Worm (Caenorhabditis elegans) whole organism, L1 larva: ENCODE measurements around the gene smrc-1.

Experiments
- C04F5.9 ChIP-seq: sonication (generic microtip); optimal IDR thresholded peaks from 2 replicates; lab custom pipeline; 2016; ENCODE audit warnings: missing genetic modification characterization, missing compliant biosample characterization
- C34B4.2 ChIP-seq: sonication (generic microtip); optimal IDR thresholded peaks from 2 replicates; lab custom pipeline; 2017; ENCODE audit warnings: mild to moderate bottlenecking, missing genetic modification characterization, missing compliant biosample characterization
- F16B12.6 ChIP-seq: fragments of 150-350 bp; optimal IDR thresholded peaks from 2 replicates; lab custom pipeline; 2014; ENCODE audit warnings: missing biosample characterization, missing genetic modification characterization
- aly-2 ChIP-seq: fragments of 150-350 bp; optimal IDR thresholded peaks from 2 replicates; lab custom pipeline; 2014; ENCODE audit warnings: missing biosample characterization, missing genetic modification characterization
- ama-1 ChIP-seq: fragments of 150-350 bp; optimal IDR thresholded peaks from 2 replicates; lab custom pipeline; 2014
- blmp-1 ChIP-seq: fragments of 150-350 bp; optimal IDR thresholded peaks from 2 replicates; lab custom pipeline; 2014; ENCODE audit warnings: missing biosample characterization, missing genetic modification characterization
- ceh-63 ChIP-seq: fragments of 200-800 bp; sonication (Bioruptor generic); optimal IDR thresholded peaks from 2 replicates; lab custom pipeline; 2018; ENCODE audit warnings: mild to moderate bottlenecking, missing genetic modification characterization, missing compliant biosample characterization
- ceh-8 ChIP-seq: fragments of 200-800 bp; sonication (Bioruptor generic); optimal IDR thresholded peaks from 2 replicates; lab custom pipeline; 2018; ENCODE audit warnings: mild to moderate bottlenecking, missing genetic modification characterization, moderate library complexity, missing compliant biosample characterization
- ceh-82 ChIP-seq, 3 experiments: fragments of 150-350 bp in 1 of 3; sonication (generic microtip) in 2 of 3; optimal IDR thresholded peaks; 2 replicates each; lab custom pipeline; 2014 to 2017; ENCODE audit warnings: missing biosample characterization in 3 of 3, missing genetic modification characterization in 3 of 3
- ces-1 ChIP-seq: fragments of 150-350 bp; optimal IDR thresholded peaks from 2 replicates; lab custom pipeline; 2014; ENCODE audit warnings: missing biosample characterization, missing genetic modification reagents, missing genetic modification characterization
- dsc-1 ChIP-seq: sonication (generic microtip); optimal IDR thresholded peaks from 2 replicates; lab custom pipeline; 2016; ENCODE audit warnings: mild to moderate bottlenecking, missing genetic modification characterization, missing compliant biosample characterization
- efl-3 ChIP-seq: fragments of 200-800 bp; sonication (Bioruptor generic); optimal IDR thresholded peaks from 2 replicates; lab custom pipeline; 2018; ENCODE audit warnings: mild to moderate bottlenecking, missing genetic modification characterization, missing compliant biosample characterization
- egl-27 ChIP-seq, 2 experiments: fragments of 150-350 bp in 1 of 2; sonication (generic microtip); optimal IDR thresholded peaks; 3 replicates each; lab custom pipeline; 2017 to 2018; ENCODE audit warnings: missing biosample characterization in 2 of 2, missing genetic modification characterization in 2 of 2, missing genetic modification reagents in 2 of 2
- elt-3 ChIP-seq, 6 experiments: fragments of 150-350 bp in 1 of 6; sonication (generic microtip); optimal IDR thresholded peaks; 2 replicates each; lab custom pipeline; 2017 to 2018; ENCODE audit warnings: missing biosample characterization in 6 of 6, missing genetic modification characterization in 6 of 6, inconsistent platforms in 1 of 6
- fkh-4 ChIP-seq: sonication (generic microtip); optimal IDR thresholded peaks from 2 replicates; lab custom pipeline; 2016; ENCODE audit warnings: missing compliant biosample characterization, missing genetic modification characterization, borderline replicate concordance
- fkh-8 ChIP-seq: sonication (generic microtip); optimal IDR thresholded peaks from 2 replicates; lab custom pipeline; 2016; ENCODE audit warnings: mild to moderate bottlenecking, missing genetic modification characterization, missing compliant biosample characterization
- fos-1 ChIP-seq: fragments of 150-350 bp; optimal IDR thresholded peaks from 2 replicates; lab custom pipeline; 2014; ENCODE audit warnings: missing biosample characterization, missing genetic modification characterization
- grh-1 ChIP-seq: fragments of 200-800 bp; sonication (Bioruptor generic); IDR thresholded peaks from 2 replicates; pipeline ENCODE4 v1.3.6; 2022; ENCODE audit warnings: missing genetic modification reagents, missing genetic modification characterization, missing compliant biosample characterization
- hlh-17 ChIP-seq: fragments of 200-800 bp; sonication (Bioruptor generic); optimal IDR thresholded peaks from 2 replicates; lab custom pipeline; 2018; ENCODE audit warnings: missing genetic modification characterization, mild to moderate bottlenecking, missing compliant biosample characterization, moderate library complexity, borderline replicate concordance
- hlh-4 ChIP-seq: sonication (generic microtip); optimal IDR thresholded peaks from 2 replicates; lab custom pipeline; 2016; ENCODE audit warnings: mild to moderate bottlenecking, missing genetic modification characterization, missing compliant biosample characterization
- lin-13 ChIP-seq: fragments of 150-350 bp; optimal IDR thresholded peaks from 2 replicates; lab custom pipeline; 2014; ENCODE audit warnings: missing biosample characterization, missing genetic modification reagents, missing genetic modification characterization
- lin-35 ChIP-seq, 2 experiments: fragments of 150-350 bp; optimal IDR thresholded peaks; 2 replicates each; lab custom pipeline; 2014; ENCODE audit warnings: missing biosample characterization in 2 of 2, missing genetic modification characterization in 2 of 2, missing genetic modification reagents in 2 of 2
- lin-39 ChIP-seq: fragments of 150-350 bp; optimal IDR thresholded peaks from 2 replicates; lab custom pipeline; 2014; ENCODE audit warnings: missing biosample characterization, missing genetic modification reagents, missing genetic modification characterization
- lir-3 ChIP-seq: sonication (generic microtip); optimal IDR thresholded peaks from 2 replicates; lab custom pipeline; 2016; ENCODE audit warnings: mild to moderate bottlenecking, missing genetic modification characterization, moderate library complexity, missing compliant biosample characterization; ENCODE audit not compliant: poor library complexity
- lsy-2 ChIP-seq, 2 experiments: fragments of 150-350 bp; optimal IDR thresholded peaks; 2 replicates each; lab custom pipeline; 2014; ENCODE audit warnings: missing biosample characterization in 2 of 2, missing genetic modification characterization in 2 of 2
- mab-9 ChIP-seq: fragments of 200-800 bp; sonication (Bioruptor generic); IDR thresholded peaks from 2 replicates; pipeline ENCODE4 v1.3.6; 2022; ENCODE audit warnings: missing genetic modification reagents, missing genetic modification characterization, missing compliant biosample characterization
- mep-1 ChIP-seq: fragments of 150-350 bp; optimal IDR thresholded peaks from 2 replicates; lab custom pipeline; 2014; ENCODE audit warnings: missing biosample characterization, missing genetic modification characterization
- nhr-12 ChIP-seq: sonication (generic microtip); optimal IDR thresholded peaks from 2 replicates; lab custom pipeline; 2017; ENCODE audit warnings: missing biosample characterization, missing genetic modification characterization
- nhr-19 ChIP-seq: fragments of 200-800 bp; sonication (Bioruptor generic); conservative IDR thresholded peaks from 2 replicates; pipeline ENCODE4 v1.3.6; 2022; ENCODE audit warnings: missing genetic modification characterization, missing compliant biosample characterization
- nhr-237 ChIP-seq: fragments of 150-350 bp; optimal IDR thresholded peaks from 2 replicates; lab custom pipeline; 2014; ENCODE audit warnings: missing biosample characterization, missing genetic modification characterization
- nhr-28 ChIP-seq: fragments of 150-350 bp; optimal IDR thresholded peaks from 2 replicates; lab custom pipeline; 2014; ENCODE audit warnings: missing biosample characterization, missing genetic modification characterization
- nhr-47 ChIP-seq: sonication (generic microtip); optimal IDR thresholded peaks from 2 replicates; lab custom pipeline; 2016; ENCODE audit warnings: mild to moderate bottlenecking, missing genetic modification characterization, moderate library complexity, missing compliant biosample characterization
- nhr-76 ChIP-seq: sonication (generic microtip); optimal IDR thresholded peaks from 2 replicates; lab custom pipeline; 2017; ENCODE audit warnings: missing biosample characterization, missing genetic modification characterization
- nhr-77 ChIP-seq: fragments of 150-350 bp; optimal IDR thresholded peaks from 2 replicates; lab custom pipeline; 2014; ENCODE audit warnings: missing biosample characterization, missing genetic modification characterization
- nhr-84 ChIP-seq: sonication (generic microtip); optimal IDR thresholded peaks from 2 replicates; lab custom pipeline; 2017; ENCODE audit warnings: missing biosample characterization, missing genetic modification characterization
- nhr-85 ChIP-seq: sonication (generic microtip); peaks from one replicate; lab custom pipeline; 2016; ENCODE audit warnings: missing genetic modification characterization, inconsistent platforms, missing compliant biosample characterization
- nhr-90 ChIP-seq: sonication (generic microtip); optimal IDR thresholded peaks from 2 replicates; lab custom pipeline; 2016; ENCODE audit warnings: mild to moderate bottlenecking, missing genetic modification characterization, missing compliant biosample characterization; ENCODE audit not compliant: poor library complexity
- pag-3 ChIP-seq: sonication (generic microtip); optimal IDR thresholded peaks from 2 replicates; lab custom pipeline; 2017; ENCODE audit warnings: missing genetic modification characterization, mild to moderate bottlenecking, missing compliant biosample characterization, antibody characterized with exemption, borderline replicate concordance; ENCODE audit not compliant: insufficient read depth
- pax-3 ChIP-seq: fragments of 200-800 bp; sonication (Bioruptor generic); optimal IDR thresholded peaks from 2 replicates; lab custom pipeline; 2018; ENCODE audit warnings: mild to moderate bottlenecking, missing genetic modification characterization, moderate library complexity, missing compliant biosample characterization
- pqm-1 ChIP-seq: sonication (generic microtip); optimal IDR thresholded peaks from 3 replicates; lab custom pipeline; 2017; ENCODE audit warnings: missing biosample characterization, missing genetic modification characterization
- rnt-1 ChIP-seq: sonication (generic microtip); optimal IDR thresholded peaks from 2 replicates; lab custom pipeline; 2016; ENCODE audit warnings: mild to moderate bottlenecking, missing genetic modification characterization, moderate library complexity, missing compliant biosample characterization
- skn-1 ChIP-seq: fragments of 150-350 bp; optimal IDR thresholded peaks from 2 replicates; lab custom pipeline; 2014; ENCODE audit warnings: missing biosample characterization, missing genetic modification characterization
- snpc-4 ChIP-seq: fragments of 150-350 bp; optimal IDR thresholded peaks from 2 replicates; lab custom pipeline; 2014; ENCODE audit warnings: missing biosample characterization, missing genetic modification characterization
- snu-23 ChIP-seq: sonication (generic microtip); optimal IDR thresholded peaks from 2 replicates; lab custom pipeline; 2016; ENCODE audit warnings: missing genetic modification characterization, missing compliant biosample characterization
- sox-4 ChIP-seq: sonication (generic microtip); optimal IDR thresholded peaks from 2 replicates; lab custom pipeline; 2016; ENCODE audit warnings: missing genetic modification characterization, missing compliant biosample characterization
- sptf-1 ChIP-seq: fragments of 150-350 bp; optimal IDR thresholded peaks from 2 replicates; lab custom pipeline; 2014; ENCODE audit warnings: missing biosample characterization, missing genetic modification characterization
- sup-37 ChIP-seq: fragments of 200-800 bp; sonication (Bioruptor generic); optimal IDR thresholded peaks from 2 replicates; lab custom pipeline; 2018; ENCODE audit warnings: mild to moderate bottlenecking, missing genetic modification characterization, missing compliant biosample characterization
- swsn-7 ChIP-seq: sonication (generic microtip); optimal IDR thresholded peaks from 2 replicates; lab custom pipeline; 2016; ENCODE audit warnings: missing genetic modification characterization, missing compliant biosample characterization
- tbx-2 ChIP-seq: sonication (generic microtip); optimal IDR thresholded peaks from 2 replicates; lab custom pipeline; 2016; ENCODE audit warnings: missing genetic modification characterization, missing compliant biosample characterization
- tlp-1 ChIP-seq: fragments of 150-350 bp; optimal IDR thresholded peaks from 2 replicates; lab custom pipeline; 2014; ENCODE audit warnings: missing biosample characterization, missing genetic modification characterization
- unc-130 ChIP-seq: fragments of 150-350 bp; optimal IDR thresholded peaks from 2 replicates; lab custom pipeline; 2017; ENCODE audit warnings: missing biosample characterization, missing genetic modification characterization, inconsistent platforms
- unc-98 ChIP-seq: fragments of 200-800 bp; sonication (Bioruptor generic); IDR thresholded peaks from 2 replicates; pipeline ENCODE4 v1.3.6; 2022; ENCODE audit warnings: missing genetic modification characterization, missing compliant biosample characterization
- vab-15 ChIP-seq: sonication (generic microtip); optimal IDR thresholded peaks from 2 replicates; lab custom pipeline; 2017; ENCODE audit warnings: missing genotype, mild to moderate bottlenecking, missing genetic modification characterization, missing compliant biosample characterization
- ztf-4 ChIP-seq: fragments of 150-350 bp; optimal IDR thresholded peaks from 2 replicates; lab custom pipeline; 2014; ENCODE audit warnings: missing biosample characterization, missing genetic modification characterization

The smrc-1 gene

ce11 chrIII:6360114-6360513 lies 30.6 kb upstream of the smrc-1 start (continued):
- TF ChIP-seq swsn-7 (peak; percentile 2), snu-23 (GFP tag; lab: Kevin White, UChicago) (peak; percentile 74), dsc-1 (peak; percentile 57), lsy-2 (tag; optimal IDR thresholded peaks at IDR 0.05; lab: Kevin White, UChicago) (peak; percentile 53 to 65), pag-3 (no peak), nhr-84 (no peak), fos-1 (tag; lab: Kevin White, UChicago) (no peak), sox-4 (tag; lab: Kevin White, UChicago) (no peak), lin-39 (tag; lab: Kevin White, UChicago) (peak; percentile 66), nhr-47 (peak; percentile 55), nhr-12 (no peak), fkh-8 (no peak), aly-2 (no peak), hlh-4 (no peak), nhr-85 (tag; lab: Kevin White, UChicago) (peak; percentile 97), snpc-4 (tag; lab: Kevin White, UChicago) (no peak), tbx-2 (tag; lab: Kevin White, UChicago) (peak; percentile 42), pqm-1 (no peak), ceh-63 (no peak), hlh-17 (GFP tag; lab: Kevin White, UChicago) (no peak), C04F5.9 (tag; lab: Kevin White, UChicago) (no peak), rnt-1 (tag; lab: Kevin White, UChicago) (peak; percentile 84), ces-1 (GFP tag; lab: Kevin White, UChicago) (no peak), unc-130 (tag; lab: Kevin White, UChicago) (peak; percentile 65), lin-13 (GFP tag; lab: Kevin White, UChicago) (peak; percentile 50), nhr-237 (tag; lab: Kevin White, UChicago) (no peak), sup-37 (GFP tag; lab: Kevin White, UChicago) (no peak), ceh-8 (GFP tag; lab: Kevin White, UChicago) (no peak), tlp-1 (tag; lab: Kevin White, UChicago) (no peak), F16B12.6 (tag; lab: Kevin White, UChicago) (no peak), unc-98 (GFP tag; lab: Robert Waterston, UW) (no peak), sptf-1 (no peak), mab-9 (no peak), ztf-4 (tag; lab: Kevin White, UChicago) (no peak), blmp-1 (peak; percentile 61), elt-3 (tag; optimal IDR thresholded peaks at IDR 0.05; lab: Kevin White, UChicago) (peak in 1 of 6 experiments; percentile 3), lir-3 (tag; lab: Kevin White, UChicago) (peak; percentile 26), nhr-76 (no peak), ama-1 (lab: Kevin White, UChicago) (no peak), fkh-4 (tag; lab: Kevin White, UChicago) (no peak), efl-3 (GFP tag; lab: Kevin White, UChicago) (no peak), grh-1 (GFP tag; lab: Robert Waterston, UW) (peak; percentile 54; the same call in 1 of the 2 replicates), egl-27 (tag; optimal IDR thresholded peaks at IDR 0.05; lab: Kevin White, UChicago) (peak in 1 of 2 experiments; percentile 1)

ce11 chrIII:6360825-6361224 lies 29.9 kb upstream of the smrc-1 start:
- TF ChIP-seq lin-13 (GFP tag; lab: Kevin White, UChicago) (peak; percentile 13), nhr-90 (tag; lab: Kevin White, UChicago) (peak; percentile 2), blmp-1 (peak; percentile 94), skn-1 (tag; lab: Kevin White, UChicago) (peak; percentile 20), nhr-77 (tag; lab: Kevin White, UChicago) (no peak), nhr-28 (no peak), lin-35 (GFP tag; optimal IDR thresholded peaks at IDR 0.05; lab: Kevin White, UChicago) (peak in 1 of 2 experiments; percentile 60), dsc-1 (no peak), nhr-19 (GFP tag; lab: Robert Waterston, UW) (0 out of 2 replicates have a peak, but pooled peaks have one; percentile 16), ceh-82 (tag; optimal IDR thresholded peaks at IDR 0.05; lab: Kevin White, UChicago) (no peak), pax-3 (tag; lab: Kevin White, UChicago) (no peak), vab-15 (peak; percentile 35), mep-1 (tag; lab: Kevin White, UChicago) (peak; percentile 71), hlh-4 (no peak), nhr-85 (tag; lab: Kevin White, UChicago) (peak; percentile 97), F16B12.6 (tag; lab: Kevin White, UChicago) (no peak), C34B4.2 (tag; lab: Kevin White, UChicago) (no peak), nhr-47 (no peak)
